Worm (Caenorhabditis elegans): ENCODE results near the gene era-1.

ce11 chrV:6694668-6695067 lies 8.2 kb upstream of the era-1 start, which contains the start of gene W02F12.8:
- TF ChIP-seq elt-1 (tag; optimal IDR thresholded peaks at IDR 0.05; ENCODE audit: borderline replicate concordance, insufficient read depth) (no peak), nhr-237 (tag; optimal IDR thresholded peaks at IDR 0.05) (no peak), snpc-4 (tag; optimal IDR thresholded peaks at IDR 0.05) (no peak), ceh-43 (GFP tag; optimal IDR thresholded peaks at IDR 0.05) (no peak), nhr-76 (tag; optimal IDR thresholded peaks at IDR 0.05) (no peak), lin-13 (tag; optimal IDR thresholded peaks at IDR 0.05) (no peak)

All from whole organism, mixed stage, embryonic.